Fruit fly (Drosophila melanogaster) whole organism, embryonic: Measurements from ENCODE around the gene Cisd2.

ENCODE experiments used
- CG11398 ChIP-seq: fragments of 200-800 bp; sonication (Bioruptor generic); optimal IDR thresholded peaks from 2 replicates; lab custom pipeline; 2016; ENCODE audit warnings: missing biosample characterization, missing genetic modification characterization
- CG11504 ChIP-seq: fragments of 200-800 bp; sonication (Bioruptor generic); optimal IDR thresholded peaks from 3 replicates; lab custom pipeline; 2019; ENCODE audit warnings: missing biosample characterization, mild to moderate bottlenecking, missing genetic modification characterization, moderate library complexity
- CG12071 ChIP-seq: fragments of 200-800 bp; sonication (Bioruptor generic); optimal IDR thresholded peaks from 3 replicates; lab custom pipeline; 2018; ENCODE audit warnings: missing biosample characterization, mild to moderate bottlenecking, missing genetic modification characterization
- CG15601 ChIP-seq: fragments of 200-800 bp; sonication (Bioruptor generic); optimal IDR thresholded peaks from 3 replicates; lab custom pipeline; 2019; ENCODE audit warnings: missing biosample characterization, mild to moderate bottlenecking, missing genetic modification characterization, moderate library complexity
- CG16863 ChIP-seq: fragments of 200-800 bp; sonication (Bioruptor generic); optimal IDR thresholded peaks from 3 replicates; lab custom pipeline; 2016; ENCODE audit warnings: missing biosample characterization, missing genetic modification characterization
- CG17359 ChIP-seq: fragments of 200-800 bp; sonication (Bioruptor generic); optimal IDR thresholded peaks from 3 replicates; lab custom pipeline; 2018; ENCODE audit warnings: missing biosample characterization, mild to moderate bottlenecking, missing genetic modification characterization, moderate library complexity
- CG1832 ChIP-seq: fragments of 200-800 bp; sonication (Bioruptor generic); optimal IDR thresholded peaks from 2 replicates; lab custom pipeline; 2017; ENCODE audit warnings: missing biosample characterization, mild to moderate bottlenecking, missing genetic modification characterization, inconsistent platforms
- CG18619 ChIP-seq: fragments of 200-800 bp; sonication (Bioruptor generic); optimal IDR thresholded peaks from 3 replicates; lab custom pipeline; 2017; ENCODE audit warnings: missing biosample characterization, mild to moderate bottlenecking, missing genetic modification characterization
- CG31365 ChIP-seq: fragments of 200-800 bp; sonication (Bioruptor generic); optimal IDR thresholded peaks from 2 replicates; lab custom pipeline; 2018; ENCODE audit warnings: missing biosample characterization, mild to moderate bottlenecking, missing genetic modification characterization
- CG34376 ChIP-seq: fragments of 200-800 bp; sonication (Bioruptor generic); optimal IDR thresholded peaks from 2 replicates; lab custom pipeline; 2018; ENCODE audit warnings: missing biosample characterization, mild to moderate bottlenecking, missing genetic modification characterization
- CG34422 ChIP-seq: fragments of 200-800 bp; sonication (Bioruptor generic); IDR thresholded peaks from 3 replicates; pipeline ENCODE4 v1.3.6; 2022; ENCODE audit warnings: missing biosample characterization, missing genetic modification characterization
- CG4282 ChIP-seq: fragments of 200-800 bp; sonication (Bioruptor generic); optimal IDR thresholded peaks from 2 replicates; lab custom pipeline; 2016; ENCODE audit warnings: missing biosample characterization, missing genetic modification characterization
- CG4404 ChIP-seq: fragments of 200-800 bp; sonication (Bioruptor generic); IDR thresholded peaks from 2 replicates; pipeline ENCODE4 v1.3.6; 2022; ENCODE audit warnings: missing biosample characterization, missing genetic modification characterization
- CG5180 ChIP-seq: fragments of 200-800 bp; sonication (Bioruptor generic); optimal IDR thresholded peaks from 3 replicates; lab custom pipeline; 2017; ENCODE audit warnings: missing biosample characterization, missing genetic modification characterization, mild to moderate bottlenecking, moderate library complexity, missing genetic modification reagents
- CG7372 ChIP-seq: fragments of 200-800 bp; sonication (Bioruptor generic); IDR thresholded peaks from 2 replicates; pipeline ENCODE4 v1.3.6; 2022; ENCODE audit warnings: missing biosample characterization, missing genetic modification characterization
- CG7556 ChIP-seq: fragments of 200-800 bp; sonication (Bioruptor generic); optimal IDR thresholded peaks from 2 replicates; lab custom pipeline; 2017; ENCODE audit warnings: missing biosample characterization, mild to moderate bottlenecking, missing genetic modification characterization
- CG8089 ChIP-seq: fragments of 200-800 bp; sonication (Bioruptor generic); optimal IDR thresholded peaks from 3 replicates; lab custom pipeline; 2016; ENCODE audit warnings: missing biosample characterization, missing genetic modification characterization
- CG8290 ChIP-seq, 3 experiments: fragments of 200-800 bp; sonication (Bioruptor generic); optimal IDR thresholded peaks; 2 replicates each; lab custom pipeline; 2016 to 2019; ENCODE audit warnings: missing biosample characterization in 3 of 3, missing genetic modification characterization in 3 of 3, mild to moderate bottlenecking in 2 of 3, moderate library complexity in 1 of 3
- CG9932 ChIP-seq: fragments of 200-800 bp; sonication (Bioruptor generic); IDR thresholded peaks from 2 replicates; pipeline ENCODE4 v1.3.6; 2022; ENCODE audit warnings: missing biosample characterization, missing genetic modification characterization
- Doc2 ChIP-seq: fragments of 200-800 bp; sonication (Bioruptor generic); IDR thresholded peaks from 2 replicates; pipeline ENCODE4 v1.3.6; 2022; ENCODE audit warnings: missing biosample characterization, missing genetic modification characterization
- HLH3B ChIP-seq: fragments of 200-800 bp; sonication (Bioruptor generic); IDR thresholded peaks from 2 replicates; pipeline ENCODE4 v1.3.6; 2022; ENCODE audit warnings: missing biosample characterization, missing genetic modification characterization
- HLHmδ ChIP-seq: fragments of 200-800 bp; sonication (Bioruptor generic); optimal IDR thresholded peaks from 2 replicates; lab custom pipeline; 2018; ENCODE audit warnings: missing biosample characterization, mild to moderate bottlenecking, missing genetic modification characterization, moderate library complexity
- Rfx ChIP-seq: fragments of 200-800 bp; sonication (Bioruptor generic); IDR thresholded peaks from 2 replicates; pipeline ENCODE4 v1.3.6; 2022; ENCODE audit warnings: missing biosample characterization, missing genetic modification characterization
- Sox100B ChIP-seq: fragments of 200-800 bp; sonication (Bioruptor generic); optimal IDR thresholded peaks from 3 replicates; lab custom pipeline; 2018; ENCODE audit warnings: missing biosample characterization, mild to moderate bottlenecking, missing genetic modification characterization
- Spps ChIP-seq: fragments of 200-800 bp; sonication (Bioruptor generic); optimal IDR thresholded peaks from 2 replicates; lab custom pipeline; 2018; ENCODE audit warnings: missing biosample characterization, mild to moderate bottlenecking, missing genetic modification characterization
- Sry-β ChIP-seq: fragments of 200-800 bp; sonication (Bioruptor generic); optimal IDR thresholded peaks from 2 replicates; lab custom pipeline; 2018; ENCODE audit warnings: missing biosample characterization, mild to moderate bottlenecking, missing genetic modification characterization, moderate library complexity
- Tbp ChIP-seq: fragments of >200 bp; optimal IDR thresholded peaks from 2 replicates; lab custom pipeline; 2018; ENCODE audit warnings: missing biosample characterization, missing genetic modification characterization
- Vsx1 ChIP-seq: fragments of 200-800 bp; sonication (Bioruptor generic); optimal IDR thresholded peaks from 2 replicates; lab custom pipeline; 2017; ENCODE audit warnings: missing biosample characterization, mild to moderate bottlenecking, missing genetic modification characterization, missing genetic modification reagents
- Xrp1 ChIP-seq: fragments of 200-800 bp; sonication (Bioruptor generic); IDR thresholded peaks from 2 replicates; pipeline ENCODE4 v1.3.6; 2022; ENCODE audit warnings: missing biosample characterization, missing genetic modification characterization
- al ChIP-seq: fragments of 200-800 bp; sonication (Bioruptor generic); IDR thresholded peaks from 2 replicates; pipeline ENCODE4 v1.3.6; 2022; ENCODE audit warnings: missing biosample characterization, missing genetic modification characterization
- bowl ChIP-seq: fragments of 200-800 bp; sonication (Bioruptor generic); IDR thresholded peaks from 2 replicates; pipeline ENCODE4 v1.3.6; 2022; ENCODE audit warnings: missing biosample characterization, missing genetic modification characterization
- cad ChIP-seq: fragments of >200 bp; optimal IDR thresholded peaks from 2 replicates; lab custom pipeline; 2017; ENCODE audit warnings: missing biosample characterization, missing genetic modification characterization
- chn ChIP-seq: fragments of 200-800 bp; sonication (Bioruptor generic); optimal IDR thresholded peaks from 2 replicates; lab custom pipeline; 2016; ENCODE audit warnings: missing biosample characterization, missing genetic modification characterization
- cwo ChIP-seq: fragments of 200-800 bp; sonication (Bioruptor generic); optimal IDR thresholded peaks from 3 replicates; lab custom pipeline; 2017; ENCODE audit warnings: missing biosample characterization, missing genetic modification characterization, mild to moderate bottlenecking, moderate library complexity, missing genetic modification reagents
- dimm ChIP-seq: fragments of 200-800 bp; sonication (Bioruptor generic); IDR thresholded peaks from 2 replicates; pipeline ENCODE4 v1.3.6; 2022; ENCODE audit warnings: missing biosample characterization, missing genetic modification characterization
- dysf ChIP-seq: fragments of 200-800 bp; sonication (Bioruptor generic); IDR thresholded peaks from 3 replicates; pipeline ENCODE4 v1.3.6; 2022; ENCODE audit warnings: missing biosample characterization, missing genetic modification characterization
- fd102C ChIP-seq: fragments of 200-800 bp; sonication (Bioruptor generic); optimal IDR thresholded peaks from 2 replicates; lab custom pipeline; 2018; ENCODE audit warnings: missing biosample characterization, mild to moderate bottlenecking, missing genetic modification characterization, moderate library complexity
- gcm2 ChIP-seq: fragments of 200-800 bp; sonication (Bioruptor generic); optimal IDR thresholded peaks from 2 replicates; lab custom pipeline; 2016; ENCODE audit warnings: missing biosample characterization, missing genetic modification characterization
- her ChIP-seq: fragments of 200-800 bp; sonication (Bioruptor generic); optimal IDR thresholded peaks from 2 replicates; lab custom pipeline; 2016; ENCODE audit warnings: missing biosample characterization, missing genetic modification characterization
- ind ChIP-seq: fragments of 200-800 bp; sonication (Bioruptor generic); optimal IDR thresholded peaks from 3 replicates; lab custom pipeline; 2016; ENCODE audit warnings: missing biosample characterization, missing genetic modification characterization
- kay ChIP-seq: fragments of 200-800 bp; sonication (Bioruptor generic); optimal IDR thresholded peaks from 2 replicates; lab custom pipeline; 2016; ENCODE audit warnings: missing biosample characterization, missing genetic modification characterization
- luna ChIP-seq: fragments of 200-800 bp; sonication (Bioruptor generic); optimal IDR thresholded peaks from 2 replicates; lab custom pipeline; 2016; ENCODE audit warnings: missing biosample characterization, missing genetic modification characterization
- nerfin-1 ChIP-seq: fragments of 200-800 bp; sonication (Bioruptor generic); optimal IDR thresholded peaks from 3 replicates; lab custom pipeline; 2019; ENCODE audit warnings: missing biosample characterization, mild to moderate bottlenecking, missing genetic modification characterization, moderate library complexity
- nmo ChIP-seq: fragments of 200-800 bp; sonication (Bioruptor generic); optimal IDR thresholded peaks from 2 replicates; lab custom pipeline; 2018; ENCODE audit warnings: missing biosample characterization, mild to moderate bottlenecking, missing genetic modification characterization, moderate library complexity
- pum ChIP-seq: fragments of 200-800 bp; sonication (Bioruptor generic); optimal IDR thresholded peaks from 2 replicates; lab custom pipeline; 2016; ENCODE audit warnings: missing biosample characterization, missing genetic modification characterization
- row ChIP-seq: fragments of 200-800 bp; sonication (Bioruptor generic); IDR thresholded peaks from 3 replicates; pipeline ENCODE4 v1.3.6; 2022; ENCODE audit warnings: missing biosample characterization, missing genetic modification characterization
- run ChIP-seq: fragments of 200-800 bp; sonication (Bioruptor generic); optimal IDR thresholded peaks from 3 replicates; lab custom pipeline; 2018; ENCODE audit warnings: missing biosample characterization, mild to moderate bottlenecking, missing genetic modification characterization
- salm ChIP-seq: fragments of 200-800 bp; sonication (Bioruptor generic); optimal IDR thresholded peaks from 2 replicates; lab custom pipeline; 2018; ENCODE audit warnings: missing biosample characterization, mild to moderate bottlenecking, missing genetic modification characterization
- scrt ChIP-seq: fragments of 200-800 bp; sonication (Bioruptor generic); optimal IDR thresholded peaks from 2 replicates; lab custom pipeline; 2018; ENCODE audit warnings: missing biosample characterization, mild to moderate bottlenecking, missing genetic modification characterization, moderate library complexity
- zen2 ChIP-seq: fragments of 200-800 bp; sonication (Bioruptor generic); IDR thresholded peaks from 3 replicates; pipeline ENCODE4 v1.3.6; 2022; ENCODE audit warnings: missing biosample characterization, missing genetic modification characterization; ENCODE audit not compliant: partially characterized antibody
- zfh1 ChIP-seq: fragments of 200-800 bp; sonication (Bioruptor generic); IDR thresholded peaks from 3 replicates; pipeline ENCODE4 v1.3.6; 2022; ENCODE audit warnings: missing biosample characterization, missing genetic modification characterization

Gene Cisd2

dm6 chr3R:29219948-29220347 is 3.3 kb downstream of the Cisd2 start, which contains the start of gene eEF1gamma (continued):
- peak; percentile 93 for TF ChIP-seq CG16863 (GFP tag; lab: Kevin White, UChicago)
- peak; percentile 98 for TF ChIP-seq Rfx (GFP tag; lab: Robert Waterston, UW)
- TF ChIP-seq Xrp1: peak; percentile 67
- 0 out of 2 replicates have a peak, but pooled peaks have one; percentile 54 for TF ChIP-seq Doc2
- TF ChIP-seq luna (GFP tag; lab: Kevin White, UChicago): peak; percentile 93
- peak; percentile 98 for TF ChIP-seq CG18619
- TF ChIP-seq nerfin-1 (tag; lab: Kevin White, UChicago): peak; percentile 93
- peak; percentile 93 for TF ChIP-seq chn (GFP tag; lab: Kevin White, UChicago)
- no peak for TF ChIP-seq CG1832 (GFP tag; lab: Kevin White, UChicago)
- peak; percentile 97 for TF ChIP-seq zfh1 (GFP tag; lab: Robert Waterston, UW)
- peak; percentile 90 for TF ChIP-seq salm (tag; lab: Kevin White, UChicago)
- TF ChIP-seq dysf (GFP tag; lab: Robert Waterston, UW): peak; percentile 93
- TF ChIP-seq CG34376 (GFP tag; lab: Kevin White, UChicago): peak; percentile 99
- peak; percentile 87 for TF ChIP-seq pum (GFP tag; lab: Kevin White, UChicago)
- TF ChIP-seq fd102C (GFP tag; lab: Kevin White, UChicago): peak; percentile 93
- TF ChIP-seq row (GFP tag; lab: Robert Waterston, UW): peak; percentile 79
- TF ChIP-seq Spps (tag; lab: Kevin White, UChicago): peak; percentile 79
- TF ChIP-seq CG17359 (tag; lab: Kevin White, UChicago): peak; percentile 92
- TF ChIP-seq CG34422 (GFP tag; lab: Robert Waterston, UW): peak; percentile 95
- peak; percentile 88 for TF ChIP-seq bowl (GFP tag; lab: Robert Waterston, UW)
- TF ChIP-seq CG12071 (GFP tag; lab: Kevin White, UChicago): peak; percentile 97
- TF ChIP-seq gcm2: peak; percentile 94
- peak; percentile 97 for TF ChIP-seq Vsx1 (GFP tag; lab: Kevin White, UChicago)
- peak; percentile 82 for TF ChIP-seq CG4282 (GFP tag; lab: Kevin White, UChicago)
- peak; percentile 88 for TF ChIP-seq CG7372 (GFP tag; lab: Robert Waterston, UW)
- TF ChIP-seq her (GFP tag; lab: Kevin White, UChicago): peak; percentile 94
- TF ChIP-seq Tbp (GFP tag; lab: Kevin White, UChicago): no peak
- TF ChIP-seq kay (GFP tag; lab: Kevin White, UChicago): peak; percentile 84
- TF ChIP-seq al (GFP tag; lab: Robert Waterston, UW): peak; percentile 91
- peak; percentile 92 for TF ChIP-seq nmo
- TF ChIP-seq CG8089 (GFP tag; lab: Kevin White, UChicago): peak; percentile 97
- peak; percentile 88 for TF ChIP-seq zen2
- TF ChIP-seq CG4404 (GFP tag; lab: Robert Waterston, UW): peak; percentile 74
- peak; percentile 91 for TF ChIP-seq HLH3B (GFP tag; lab: Robert Waterston, UW)
- TF ChIP-seq CG9932 (GFP tag; lab: Robert Waterston, UW): peak; percentile 90
- peak; percentile 97 for TF ChIP-seq CG8290 (GFP tag; optimal IDR thresholded peaks at IDR 0.05; lab: Kevin White, UChicago)
- TF ChIP-seq CG8290 (tag; optimal IDR thresholded peaks at IDR 0.05; lab: Kevin White, UChicago): peak; percentile 97
- TF ChIP-seq CG5180 (GFP tag; lab: Kevin White, UChicago): peak; percentile 86
- TF ChIP-seq scrt (GFP tag; lab: Kevin White, UChicago): peak; percentile 93
- TF ChIP-seq ind (GFP tag; lab: Kevin White, UChicago): peak; percentile 82
- peak; percentile 88 for TF ChIP-seq CG11504 (tag; lab: Kevin White, UChicago)
- TF ChIP-seq CG15601 (tag; lab: Kevin White, UChicago): peak; percentile 92
- TF ChIP-seq CG31365: peak; percentile 90
- TF ChIP-seq CG7556 (GFP tag; lab: Kevin White, UChicago): peak; percentile 81
- TF ChIP-seq Sox100B (GFP tag; lab: Kevin White, UChicago): peak; percentile 96
- peak; percentile 77 for TF ChIP-seq cwo
- peak; percentile 67 for TF ChIP-seq Sry-β (GFP tag; lab: Kevin White, UChicago)
- peak; percentile 87 for TF ChIP-seq dimm (GFP tag; lab: Robert Waterston, UW)
- TF ChIP-seq HLHmδ (GFP tag; lab: Kevin White, UChicago): peak; percentile 99
- peak; percentile 97 for TF ChIP-seq CG11398 (GFP tag; lab: Kevin White, UChicago)
- peak; percentile 82 for TF ChIP-seq run (tag; lab: Kevin White, UChicago)
- TF ChIP-seq cad (GFP tag; lab: Kevin White, UChicago): no peak
